Worm (Caenorhabditis elegans): ENCODE results near the gene F26F12.3.

ce11 chrV:5844349-5844760, 1.2 kb downstream of the F26F12.3 start:
- no peak for TF ChIP-seq dao-5 (tag; optimal IDR thresholded peaks at IDR 0.05)
- TF ChIP-seq him-1 (tag; optimal IDR thresholded peaks at IDR 0.05): peak; percentile 21

Data from whole organism, L4/young adult.